Worm (Caenorhabditis elegans): Measurements from ENCODE around the gene R13A5.15.

R13A5.15 gene

DNA sequence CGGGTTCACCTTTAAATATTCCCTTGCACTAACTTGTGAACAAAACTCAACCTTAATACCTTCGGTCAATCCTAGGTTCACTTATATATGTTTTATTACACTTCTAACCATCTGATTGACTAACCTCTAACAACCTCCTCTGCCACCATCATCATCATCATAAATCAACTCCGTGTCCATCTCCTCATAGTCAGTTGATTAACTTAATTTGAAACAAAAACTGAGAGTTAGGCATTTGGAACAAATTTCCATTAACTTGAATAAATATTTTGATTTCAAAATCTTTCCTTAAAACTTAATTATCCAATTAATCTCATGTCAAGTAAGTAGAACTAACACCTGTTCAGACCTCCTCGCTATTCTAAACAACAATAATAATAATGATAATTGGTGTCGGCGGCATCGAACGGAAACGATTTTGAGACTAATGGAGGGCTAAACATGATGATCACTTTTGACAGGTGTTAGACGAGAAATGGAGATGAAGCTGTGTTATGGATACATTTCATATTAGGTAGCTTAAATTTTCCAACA lies 34.4 kb downstream of the R13A5.15 start:
- TF ChIP-seq tbx-2 (tag; optimal IDR thresholded peaks at IDR 0.05) (no peak), fos-1 (tag; optimal IDR thresholded peaks at IDR 0.05) (no peak), nhr-77 (tag; optimal IDR thresholded peaks at IDR 0.05) (no peak), ceh-82 (tag; optimal IDR thresholded peaks at IDR 0.05) (no peak), sea-2 (GFP tag; optimal IDR thresholded peaks at IDR 0.05) (no peak), mdl-1 (tag; optimal IDR thresholded peaks at IDR 0.05) (no peak), egl-27 (tag; optimal IDR thresholded peaks at IDR 0.05) (no peak), daf-12 (tag; optimal IDR thresholded peaks at IDR 0.05) (no peak)

- TF ChIP-seq unc-62 (GFP tag; optimal IDR thresholded peaks at IDR 0.05) = peak; percentile 63
- peak; percentile 37 for TF ChIP-seq nfya-1 (tag; optimal IDR thresholded peaks at IDR 0.05; ENCODE audit: insufficient read depth)
- no peak for TF ChIP-seq egl-5 (tag; optimal IDR thresholded peaks at IDR 0.05)
- no peak for TF ChIP-seq nhr-43 (tag; optimal IDR thresholded peaks at IDR 0.05; ENCODE audit: poor library complexity, severe bottlenecking)
- no peak for TF ChIP-seq fkh-2 (tag; optimal IDR thresholded peaks at IDR 0.05)
Measured at ce11 chrIII:7552859-7553258, 35.3 kb downstream of the R13A5.15 start.

DNA sequence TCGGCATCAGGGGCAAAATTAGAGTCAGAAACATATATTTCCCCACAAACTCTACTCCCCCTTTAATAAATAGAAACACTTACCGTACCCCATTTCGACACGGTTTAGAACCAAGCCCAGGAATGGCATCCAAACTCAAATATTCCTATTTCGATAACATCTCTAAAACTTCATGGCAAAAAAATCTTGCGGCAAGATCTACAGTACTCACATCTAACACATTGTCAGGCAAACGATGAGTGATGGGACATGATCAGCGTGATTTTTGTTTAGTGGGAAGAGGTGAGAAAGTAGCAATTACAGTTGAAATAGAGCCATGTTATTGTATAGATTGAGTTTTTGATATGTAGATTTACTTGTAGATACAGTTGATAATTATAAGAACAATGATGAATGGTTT lies 37.1 kb downstream of the R13A5.15 start:
- TF ChIP-seq elt-1 (tag; optimal IDR thresholded peaks at IDR 0.05) = peak; percentile 87
- no peak for TF ChIP-seq nhr-12 (tag; optimal IDR thresholded peaks at IDR 0.05)
- no peak for TF ChIP-seq zag-1 (tag; optimal IDR thresholded peaks at IDR 0.05)
- no peak for TF ChIP-seq ztf-4 (tag; optimal IDR thresholded peaks at IDR 0.05)
- TF ChIP-seq lsy-12 (tag; optimal IDR thresholded peaks at IDR 0.05) = no peak
- TF ChIP-seq nhr-25 (tag; optimal IDR thresholded peaks at IDR 0.05) = peak; percentile 21
- no peak for TF ChIP-seq fkh-10 (GFP tag; optimal IDR thresholded peaks at IDR 0.05)
- TF ChIP-seq ama-1 (optimal IDR thresholded peaks at IDR 0.05) = no peak
- TF ChIP-seq jun-1 (tag; optimal IDR thresholded peaks at IDR 0.05) = no peak
- no peak for TF ChIP-seq ceh-9 (tag; optimal IDR thresholded peaks at IDR 0.05)

DNA sequence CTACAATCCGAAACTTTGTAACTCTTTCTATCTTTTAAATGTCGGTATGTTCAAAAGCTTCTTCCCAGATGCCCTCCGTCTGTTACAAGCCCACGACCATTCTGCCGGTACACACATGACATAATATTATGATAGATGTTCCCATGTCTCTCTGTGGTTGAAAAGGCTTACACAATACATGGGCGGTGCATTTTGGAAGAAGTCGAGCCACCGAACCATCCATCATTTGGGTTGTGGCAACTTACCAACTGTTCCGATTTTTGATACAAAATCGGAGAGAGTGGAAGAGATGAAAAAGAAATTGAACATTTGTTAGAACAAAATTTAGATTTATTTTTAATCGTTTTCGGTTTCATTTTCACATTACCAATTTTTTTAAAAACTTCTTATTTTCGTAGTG lies 39.2 kb downstream of the R13A5.15 start:
- TF ChIP-seq unc-62 (GFP tag; optimal IDR thresholded peaks at IDR 0.05) (peak; percentile 59), nhr-25 (tag; optimal IDR thresholded peaks at IDR 0.05) (no peak), nhr-77 (tag; optimal IDR thresholded peaks at IDR 0.05) (no peak), nfya-1 (tag; optimal IDR thresholded peaks at IDR 0.05; ENCODE audit: insufficient read depth) (peak; percentile 28)

ce11 chrIII:7545189-7545588 lies 42.9 kb downstream of the R13A5.15 start:
- TF ChIP-seq nhr-237 (tag; optimal IDR thresholded peaks at IDR 0.05) = no peak
- no peak for TF ChIP-seq lin-15B (tag; optimal IDR thresholded peaks at IDR 0.05)
- no peak for TF ChIP-seq zag-1 (tag; optimal IDR thresholded peaks at IDR 0.05)
- no peak for TF ChIP-seq lin-39 (tag; optimal IDR thresholded peaks at IDR 0.05)
- TF ChIP-seq daf-12 (tag; optimal IDR thresholded peaks at IDR 0.05) = no peak
- TF ChIP-seq unc-62 (GFP tag; optimal IDR thresholded peaks at IDR 0.05) = no peak

DNA sequence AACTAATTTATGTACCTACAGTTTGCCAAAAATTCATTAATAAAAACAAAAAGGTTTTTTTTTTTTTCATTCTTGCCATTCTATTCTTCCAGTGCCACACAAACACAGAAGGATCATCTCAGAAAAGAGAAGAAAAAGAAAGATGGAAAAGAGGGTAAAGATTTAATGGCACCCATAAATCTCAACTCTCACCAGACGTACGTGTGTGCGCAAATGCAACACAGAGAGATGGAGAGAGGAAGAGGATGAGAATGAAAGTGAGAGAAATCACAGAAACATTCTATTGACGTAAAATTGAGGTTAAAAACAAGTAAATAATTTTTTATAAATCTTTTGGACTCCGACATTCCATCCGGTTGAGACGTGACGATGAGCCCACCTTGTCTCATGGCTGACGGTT lies 43.9 kb downstream of the R13A5.15 start:
- TF ChIP-seq R02D3.7 (tag; optimal IDR thresholded peaks at IDR 0.05) (no peak), ama-1 (optimal IDR thresholded peaks at IDR 0.05) (no peak), pqm-1 (tag; optimal IDR thresholded peaks at IDR 0.05) (no peak), unc-39 (tag; optimal IDR thresholded peaks at IDR 0.05) (no peak), tbx-2 (tag; optimal IDR thresholded peaks at IDR 0.05) (no peak), nfya-1 (tag; optimal IDR thresholded peaks at IDR 0.05; ENCODE audit: insufficient read depth) (peak; percentile 46), ztf-4 (tag; optimal IDR thresholded peaks at IDR 0.05) (no peak), egl-5 (tag; optimal IDR thresholded peaks at IDR 0.05) (peak; percentile 89), elt-2 (tag; optimal IDR thresholded peaks at IDR 0.05) (no peak), nhr-67 (tag; optimal IDR thresholded peaks at IDR 0.05) (no peak)

- TF ChIP-seq hmg-11 (tag; optimal IDR thresholded peaks at IDR 0.05) = no peak
Measured at ce11 chrIII:7542037-7542436, 46.1 kb downstream of the R13A5.15 start.
